Fruit fly (Drosophila melanogaster): ENCODE data around the gene Chd1.

DNA sequence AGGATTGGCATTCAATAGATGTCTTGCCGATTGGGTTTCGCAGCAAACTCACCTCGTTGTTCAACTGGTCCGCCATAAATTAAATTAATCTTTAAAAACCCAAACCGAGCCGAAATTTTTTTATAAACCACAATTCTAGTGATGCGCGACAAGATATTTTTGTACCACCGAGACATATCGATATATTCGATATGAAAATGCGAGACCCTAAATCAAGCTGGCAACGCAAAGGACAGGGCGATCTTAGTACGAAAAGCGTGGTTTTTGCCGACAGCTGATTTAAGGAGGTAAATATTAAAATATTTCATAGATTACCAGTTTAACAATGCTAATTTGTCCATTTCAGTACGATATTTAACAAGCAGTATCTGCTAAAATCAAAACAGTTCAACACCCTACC, 41.5 kb upstream of the Chd1 start, which contains the start of the genes Sf3b2 and CG17219:
- no peak for TF ChIP-seq CG8478 (optimal IDR thresholded peaks at IDR 0.05)
- no peak for TF ChIP-seq EcR (GFP tag; optimal IDR thresholded peaks at IDR 0.05)
- no peak for TF ChIP-seq psq (optimal IDR thresholded peaks at IDR 0.05)
- TF ChIP-seq Dll (optimal IDR thresholded peaks at IDR 0.05) = no peak
- TF ChIP-seq pan (optimal IDR thresholded peaks at IDR 0.05) = no peak
- no peak for TF ChIP-seq usp (GFP tag; optimal IDR thresholded peaks at IDR 0.05)

Measured in whole organism.